Worm (Caenorhabditis elegans): Measurements from ENCODE around the gene rpl-21.
A peak's percentile ranks its signal among the peaks of the same experiment; 100 is the strongest.

rpl-21 gene

DNA sequence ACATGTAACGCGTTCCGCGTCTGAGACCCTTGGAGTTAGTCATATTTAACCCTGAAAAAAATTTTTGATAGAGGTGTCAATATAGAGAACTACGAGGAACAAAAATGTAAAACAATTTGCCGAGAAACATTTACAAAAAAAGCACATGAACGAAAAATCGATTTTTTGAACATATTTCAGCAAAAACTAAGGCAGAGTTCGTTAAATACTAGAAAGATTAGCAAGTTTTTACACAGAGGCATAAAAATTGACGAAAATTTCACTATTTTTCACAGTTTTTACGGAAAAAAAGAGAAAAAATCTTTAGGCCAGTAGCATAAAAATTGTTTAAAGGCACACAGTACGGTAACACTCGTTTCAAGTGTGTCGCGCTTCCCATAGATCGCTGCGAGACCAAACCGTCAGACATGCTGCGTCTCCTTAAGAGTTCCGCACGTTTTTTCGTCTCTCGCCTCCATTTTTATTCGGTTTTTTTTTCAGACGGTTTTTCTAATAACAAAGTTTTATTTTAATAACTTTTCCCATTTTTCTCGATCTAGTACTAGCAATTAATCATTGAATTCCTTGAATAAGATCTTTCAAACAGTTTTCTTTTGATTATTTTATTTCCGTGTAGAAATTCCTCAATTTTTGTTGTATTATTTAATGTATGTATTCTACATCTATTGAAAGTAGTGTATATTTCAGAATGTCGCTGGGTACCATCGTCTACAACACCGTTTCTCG lies at the start of gene rpl-21, which contains the start of gene C14B9.10 (continued):
- TF ChIP-seq nhr-120 (GFP tag; IDR thresholded peaks at IDR 0.05) (no peak), F22D6.2 (tag; optimal IDR thresholded peaks at IDR 0.05) (no peak), Y53F4B.3 (GFP tag; IDR thresholded peaks at IDR 0.05) (no peak), madf-10 (tag; optimal IDR thresholded peaks at IDR 0.05) (peak; percentile 26), cebp-2 (GFP tag; IDR thresholded peaks at IDR 0.05) (no peak), lin-54 (GFP tag; optimal IDR thresholded peaks at IDR 0.05) (peak; percentile 80), ZK185.1 (tag; optimal IDR thresholded peaks at IDR 0.05; ENCODE audit: poor library complexity, severe bottlenecking) (peak; percentile 66), snpc-1.3 (tag; optimal IDR thresholded peaks at IDR 0.05; ENCODE audit: insufficient read depth) (peak; percentile 93), lir-1 (GFP tag; conservative IDR thresholded peaks at IDR 0.05) (peak; percentile 20; the same call in 1 of the 2 replicates), hmg-20 (GFP tag; IDR thresholded peaks at IDR 0.05) (no peak), let-526 (GFP tag; IDR thresholded peaks at IDR 0.05) (no peak), lin-26 (GFP tag; IDR thresholded peaks at IDR 0.05) (no peak), ama-1 (optimal IDR thresholded peaks at IDR 0.05) (no peak), ama-1 (GFP tag; optimal IDR thresholded peaks at IDR 0.05) (no peak), Y95B8A.8 (GFP tag; IDR thresholded peaks at IDR 0.05) (no peak), B0019.2 (GFP tag; conservative IDR thresholded peaks at IDR 0.05) (0 out of 2 replicates have a peak, but pooled peaks have one; percentile 4), sptf-2 (GFP tag; optimal IDR thresholded peaks at IDR 0.05) (no peak), B0261.1 (tag; optimal IDR thresholded peaks at IDR 0.05) (peak; percentile 3), ceh-79 (tag; optimal IDR thresholded peaks at IDR 0.05) (no peak), sdz-38 (tag; optimal IDR thresholded peaks at IDR 0.05) (no peak), F52B5.7 (tag; optimal IDR thresholded peaks at IDR 0.05) (no peak), ztf-28 (GFP tag; IDR thresholded peaks at IDR 0.05) (0 out of 2 replicates have a peak, but pooled peaks have one; percentile 22), snpc-4 (GFP tag; optimal IDR thresholded peaks at IDR 0.05) (peak; percentile 48), snpc-4 (tag; optimal IDR thresholded peaks at IDR 0.05) (peak; percentile 36 to 77 (median 60)), unc-130 (GFP tag; optimal IDR thresholded peaks at IDR 0.05) (peak; percentile 34), D2030.7 (GFP tag; IDR thresholded peaks at IDR 0.05) (peak; percentile 78), ztf-18 (tag; optimal IDR thresholded peaks at IDR 0.05) (peak; percentile 55), dox-1 (GFP tag; IDR thresholded peaks at IDR 0.05) (peak; percentile 80), bed-2 (GFP tag; IDR thresholded peaks at IDR 0.05) (no peak), let-607 (tag; optimal IDR thresholded peaks at IDR 0.05) (peak in 1 of 2 experiments; percentile 59), lag-1 (GFP tag; IDR thresholded peaks at IDR 0.05) (no peak), rec-8 (tag; optimal IDR thresholded peaks at IDR 0.05) (peak in 1 of 2 experiments; percentile 46)

DNA sequence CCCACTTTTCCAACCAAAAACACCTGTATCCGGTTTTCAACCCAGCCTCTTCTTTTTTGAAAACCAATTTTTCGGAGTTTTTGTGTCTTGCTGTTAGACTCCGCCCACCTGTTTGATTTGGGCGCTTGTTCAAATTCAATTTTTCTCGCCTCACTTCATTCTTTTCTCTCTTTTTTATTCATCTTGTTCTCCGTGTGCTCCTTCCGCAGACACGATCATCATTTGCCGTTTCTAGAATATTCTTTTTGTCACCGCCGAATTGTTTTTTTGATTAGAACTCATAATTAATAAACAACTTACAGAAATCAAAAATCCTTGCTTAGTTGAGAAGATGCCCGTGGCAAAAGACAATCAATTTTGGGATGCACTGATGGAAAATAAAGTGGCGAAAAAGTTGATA lies 48.9 kb upstream of the rpl-21 start, which contains the start of gene C50C3.5:
TSS of gene C50C3.5 (plus strand) at position 301 of the 400 bp plus-strand sequence.
- TF ChIP-seq zim-3 (tag; optimal IDR thresholded peaks at IDR 0.05), result no peak
- TF ChIP-seq hlh-26 (GFP tag; conservative IDR thresholded peaks at IDR 0.05), result no peak
- TF ChIP-seq T07F8.4 (tag; optimal IDR thresholded peaks at IDR 0.05), result no peak
- TF ChIP-seq F39B2.1 (GFP tag; IDR thresholded peaks at IDR 0.05), result no peak

DNA sequence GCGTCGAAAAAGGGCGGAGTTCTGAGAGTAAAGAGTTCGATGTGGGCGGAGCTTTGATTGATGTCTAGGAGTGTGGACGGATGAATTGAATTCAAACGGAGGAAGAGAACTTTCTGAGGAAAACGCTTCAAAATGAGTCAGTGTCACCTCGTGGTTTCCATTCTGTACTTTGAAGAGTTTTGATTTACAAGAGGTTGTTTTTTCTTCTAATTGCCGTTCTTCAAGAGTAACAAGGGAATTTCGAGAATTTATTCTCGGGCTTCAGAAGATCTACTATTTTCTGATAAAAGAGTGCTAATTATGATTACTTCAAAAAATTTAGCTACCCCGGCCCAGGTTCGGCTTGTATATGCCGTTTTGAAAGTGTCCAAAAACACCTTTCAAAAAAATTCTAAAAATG lies 46.2 kb upstream of the rpl-21 start, which contains the start of gene C50C3.12:
TSS of gene C50C3.12 (plus strand) at position 301 of the 400 bp plus-strand sequence.
- TF ChIP-seq ccch-3 (GFP tag; optimal IDR thresholded peaks at IDR 0.05) (no peak), somi-1 (GFP tag; optimal IDR thresholded peaks at IDR 0.05) (no peak), athp-1 (tag; optimal IDR thresholded peaks at IDR 0.05) (no peak)

Data from whole organism, young adult.